Fruit fly (Drosophila melanogaster): Measurements from ENCODE around the gene CG34178.

The CG34178 gene

dm6 chr2L:4444457-4444856 is 10.7 kb downstream of the CG34178 start, which contains the start of the genes morgue and Elp3:
morgue (minus strand) TSS chr2L:4444680.
Elp3 (plus strand) TSS chr2L:4444732.
- no peak for TF ChIP-seq CG8765 (GFP tag; IDR thresholded peaks at IDR 0.05)
- no peak for TF ChIP-seq en (GFP tag; optimal IDR thresholded peaks at IDR 0.05)
- TF ChIP-seq CG1832 (GFP tag; optimal IDR thresholded peaks at IDR 0.05), result no peak
- TF ChIP-seq phol (tag; optimal IDR thresholded peaks at IDR 0.05), result peak; percentile 11
- TF ChIP-seq chif (GFP tag; optimal IDR thresholded peaks at IDR 0.05), result no peak
- TF ChIP-seq lilli (GFP tag; optimal IDR thresholded peaks at IDR 0.05), result no peak
- peak; percentile 78 for TF ChIP-seq CG34224 (GFP tag; IDR thresholded peaks at IDR 0.05; ENCODE audit: partially characterized antibody)
- no peak for TF ChIP-seq HHEX (GFP tag; optimal IDR thresholded peaks at IDR 0.05)
- no peak for TF ChIP-seq da (GFP tag; optimal IDR thresholded peaks at IDR 0.05)
- TF ChIP-seq lbe (GFP tag; optimal IDR thresholded peaks at IDR 0.05), result no peak
- no peak for TF ChIP-seq CG15269 (tag; optimal IDR thresholded peaks at IDR 0.05)
- no peak for TF ChIP-seq CG11247 (GFP tag; IDR thresholded peaks at IDR 0.05)
- TF ChIP-seq stwl (tag; optimal IDR thresholded peaks at IDR 0.05), result peak; percentile 88
- no peak for TF ChIP-seq CG3726 (GFP tag; IDR thresholded peaks at IDR 0.05)
- TF ChIP-seq CG34376 (GFP tag; optimal IDR thresholded peaks at IDR 0.05), result no peak
- no peak for TF ChIP-seq Doc2 (GFP tag; IDR thresholded peaks at IDR 0.05)
- TF ChIP-seq CG2116 (GFP tag; optimal IDR thresholded peaks at IDR 0.05), result peak; percentile 68
- TF ChIP-seq vvl (GFP tag; IDR thresholded peaks at IDR 0.05), result no peak
- TF ChIP-seq Lpt (GFP tag; optimal IDR thresholded peaks at IDR 0.05), result no peak
- no peak for TF ChIP-seq pfk (GFP tag; optimal IDR thresholded peaks at IDR 0.05)
- TF ChIP-seq HLH4C (GFP tag; IDR thresholded peaks at IDR 0.05; ENCODE audit: partially characterized antibody), result peak; percentile 87
- TF ChIP-seq trh (GFP tag; optimal IDR thresholded peaks at IDR 0.05), result no peak
- peak; percentile 1 for TF ChIP-seq CG2712 (tag; optimal IDR thresholded peaks at IDR 0.05)
- no peak for TF ChIP-seq CG12769 (tag; optimal IDR thresholded peaks at IDR 0.05)
- TF ChIP-seq fu2 (GFP tag; optimal IDR thresholded peaks at IDR 0.05), result no peak
- TF ChIP-seq Jarid2 (GFP tag; optimal IDR thresholded peaks at IDR 0.05), result no peak
- no peak for TF ChIP-seq run (tag; optimal IDR thresholded peaks at IDR 0.05)
- TF ChIP-seq E2f2 (GFP tag; IDR thresholded peaks at IDR 0.05), result peak; percentile 39; the same call in 1 of the 2 replicates
- no peak for TF ChIP-seq gro (GFP tag; optimal IDR thresholded peaks at IDR 0.05)
- TF ChIP-seq Sry-δ (GFP tag; optimal IDR thresholded peaks at IDR 0.05), result peak; percentile 61
- no peak for TF ChIP-seq CG17612 (GFP tag; IDR thresholded peaks at IDR 0.05)
- TF ChIP-seq gem (tag; optimal IDR thresholded peaks at IDR 0.05), result no peak
- peak; percentile 15 for TF ChIP-seq Nf-YC (tag; optimal IDR thresholded peaks at IDR 0.05)
- no peak for TF ChIP-seq croc (GFP tag; conservative IDR thresholded peaks at IDR 0.05)
- no peak for TF ChIP-seq CG10959 (GFP tag; IDR thresholded peaks at IDR 0.05)
- no peak for TF ChIP-seq gt (GFP tag; IDR thresholded peaks at IDR 0.05)
- TF ChIP-seq Hmx (GFP tag; optimal IDR thresholded peaks at IDR 0.05), result no peak
- peak; percentile 86 for TF ChIP-seq Dref (GFP tag; IDR thresholded peaks at IDR 0.05)
- no peak for TF ChIP-seq aop (GFP tag; IDR thresholded peaks at IDR 0.05)
- TF ChIP-seq ato (GFP tag; IDR thresholded peaks at IDR 0.05; ENCODE audit: partially characterized antibody), result peak; percentile 82
- TF ChIP-seq Hand (GFP tag; optimal IDR thresholded peaks at IDR 0.05), result no peak
- no peak for TF ChIP-seq CG4328 (GFP tag; optimal IDR thresholded peaks at IDR 0.05)
- TF ChIP-seq CG14710 (tag; optimal IDR thresholded peaks at IDR 0.05), result peak; percentile 55
- TF ChIP-seq nau (GFP tag; optimal IDR thresholded peaks at IDR 0.05), result no peak
- TF ChIP-seq Pdp1 (GFP tag; optimal IDR thresholded peaks at IDR 0.05), result peak in 1 of 2 experiments; percentile 30
- TF ChIP-seq H2.0 (GFP tag; IDR thresholded peaks at IDR 0.05), result no peak
- TF ChIP-seq Dll (GFP tag; IDR thresholded peaks at IDR 0.05; ENCODE audit: partially characterized antibody), result peak; percentile 65; the same call in 2 of the 4 replicates
- peak; percentile 56 for TF ChIP-seq Elba2 (GFP tag; optimal IDR thresholded peaks at IDR 0.05)
- peak; percentile 82 for TF ChIP-seq Bgb (GFP tag; IDR thresholded peaks at IDR 0.05; ENCODE audit: partially characterized antibody)
- TF ChIP-seq pzg (GFP tag; optimal IDR thresholded peaks at IDR 0.05), result peak; percentile 84
- no peak for TF ChIP-seq CG3838 (GFP tag; optimal IDR thresholded peaks at IDR 0.05)
